Worm (Caenorhabditis elegans) whole organism, L1 larva: ENCODE results near the gene C34C12.1.

Experiments used
- C16A3.4 ChIP-seq: fragments of 150-350 bp; optimal IDR thresholded peaks from 2 replicates; lab custom pipeline; 2014; ENCODE audit warnings: missing biosample characterization, missing genetic modification characterization
- C34B4.2 ChIP-seq: sonication (generic microtip); optimal IDR thresholded peaks from 2 replicates; lab custom pipeline; 2017; ENCODE audit warnings: mild to moderate bottlenecking, missing genetic modification characterization, missing compliant biosample characterization
- F16B12.6 ChIP-seq: fragments of 150-350 bp; optimal IDR thresholded peaks from 2 replicates; lab custom pipeline; 2014; ENCODE audit warnings: missing biosample characterization, missing genetic modification characterization
- Y116A8C.19 ChIP-seq: sonication (generic microtip); optimal IDR thresholded peaks from 2 replicates; lab custom pipeline; 2016; ENCODE audit warnings: missing compliant biosample characterization, missing genetic modification characterization, borderline replicate concordance
- alr-1 ChIP-seq: fragments of 200-800 bp; sonication (Bioruptor generic); optimal IDR thresholded peaks from 2 replicates; lab custom pipeline; 2018; ENCODE audit warnings: borderline replicate concordance, mild to moderate bottlenecking, missing genetic modification characterization, missing compliant biosample characterization
- ceh-63 ChIP-seq: fragments of 200-800 bp; sonication (Bioruptor generic); optimal IDR thresholded peaks from 2 replicates; lab custom pipeline; 2018; ENCODE audit warnings: mild to moderate bottlenecking, missing genetic modification characterization, missing compliant biosample characterization
- ceh-88 ChIP-seq: fragments of 200-800 bp; sonication (Bioruptor generic); IDR thresholded peaks from 2 replicates; pipeline ENCODE4 v1.3.6; 2022; ENCODE audit warnings: missing genetic modification characterization, missing compliant biosample characterization
- ceh-90 ChIP-seq: sonication (generic microtip); optimal IDR thresholded peaks from 2 replicates; lab custom pipeline; 2016; ENCODE audit warnings: missing genetic modification characterization, missing compliant biosample characterization
- ces-1 ChIP-seq: fragments of 150-350 bp; optimal IDR thresholded peaks from 2 replicates; lab custom pipeline; 2014; ENCODE audit warnings: missing biosample characterization, missing genetic modification reagents, missing genetic modification characterization
- dpl-1 ChIP-seq, 3 experiments: fragments of 150-350 bp in 2 of 3; sonication (generic microtip) in 1 of 3; optimal IDR thresholded peaks; 2 replicates each; lab custom pipeline; 2014 to 2017; ENCODE audit warnings: missing biosample characterization in 3 of 3, missing genetic modification characterization in 3 of 3, missing genetic modification reagents in 3 of 3
- efl-1 ChIP-seq, 4 experiments: fragments of 150-350 bp; optimal IDR thresholded peaks in 3 of 4; peaks in 1 of 4; 1 replicate in 1 of 4; 2 replicates in 3 of 4; lab custom pipeline; 2014; ENCODE audit warnings: missing biosample characterization in 2 of 4, missing genetic modification characterization in 2 of 4, missing genetic modification reagents in 2 of 4
- egl-13 ChIP-seq: sonication (generic microtip); optimal IDR thresholded peaks from 2 replicates; lab custom pipeline; 2016; ENCODE audit warnings: missing genotype, missing genetic modification reagents, missing genetic modification characterization, missing compliant biosample characterization
- egl-27 ChIP-seq, 2 experiments: fragments of 150-350 bp in 1 of 2; sonication (generic microtip); optimal IDR thresholded peaks; 3 replicates each; lab custom pipeline; 2017 to 2018; ENCODE audit warnings: missing biosample characterization in 2 of 2, missing genetic modification characterization in 2 of 2, missing genetic modification reagents in 2 of 2
- elt-2 ChIP-seq: sonication (generic microtip); optimal IDR thresholded peaks from 2 replicates; lab custom pipeline; 2016; ENCODE audit warnings: missing genetic modification characterization, mild to moderate bottlenecking, inconsistent platforms, missing compliant biosample characterization, missing genetic modification reagents
- fkh-10 ChIP-seq: sonication (generic microtip); optimal IDR thresholded peaks from 2 replicates; lab custom pipeline; 2017; ENCODE audit warnings: missing biosample characterization, missing genetic modification reagents, missing genetic modification characterization
- fkh-8 ChIP-seq: sonication (generic microtip); optimal IDR thresholded peaks from 2 replicates; lab custom pipeline; 2016; ENCODE audit warnings: mild to moderate bottlenecking, missing genetic modification characterization, missing compliant biosample characterization
- fos-1 ChIP-seq: fragments of 150-350 bp; optimal IDR thresholded peaks from 2 replicates; lab custom pipeline; 2014; ENCODE audit warnings: missing biosample characterization, missing genetic modification characterization
- hlh-4 ChIP-seq: sonication (generic microtip); optimal IDR thresholded peaks from 2 replicates; lab custom pipeline; 2016; ENCODE audit warnings: mild to moderate bottlenecking, missing genetic modification characterization, missing compliant biosample characterization
- hpl-2 ChIP-seq: fragments of 150-350 bp; optimal IDR thresholded peaks from 2 replicates; lab custom pipeline; 2014; ENCODE audit warnings: missing biosample characterization, missing genetic modification reagents, missing genetic modification characterization
- jun-1 ChIP-seq: fragments of 150-350 bp; optimal IDR thresholded peaks from 2 replicates; lab custom pipeline; 2014; ENCODE audit warnings: missing biosample characterization, missing genetic modification reagents, missing genetic modification characterization
- lin-13 ChIP-seq: fragments of 150-350 bp; optimal IDR thresholded peaks from 2 replicates; lab custom pipeline; 2014; ENCODE audit warnings: missing biosample characterization, missing genetic modification reagents, missing genetic modification characterization
- lin-35 ChIP-seq, 2 experiments: fragments of 150-350 bp; optimal IDR thresholded peaks; 2 replicates each; lab custom pipeline; 2014; ENCODE audit warnings: missing biosample characterization in 2 of 2, missing genetic modification characterization in 2 of 2, missing genetic modification reagents in 2 of 2
- mab-9 ChIP-seq: fragments of 200-800 bp; sonication (Bioruptor generic); IDR thresholded peaks from 2 replicates; pipeline ENCODE4 v1.3.6; 2022; ENCODE audit warnings: missing genetic modification reagents, missing genetic modification characterization, missing compliant biosample characterization
- mdl-1 ChIP-seq, 2 experiments: fragments of 150-350 bp; optimal IDR thresholded peaks; 2 replicates each; lab custom pipeline; 2014 to 2017; ENCODE audit warnings: missing biosample characterization in 2 of 2, missing genetic modification characterization in 2 of 2, inconsistent platforms in 1 of 2
- mef-2 ChIP-seq: fragments of 150-350 bp; optimal IDR thresholded peaks from 2 replicates; lab custom pipeline; 2014; ENCODE audit warnings: missing biosample characterization, missing genetic modification characterization
- nhr-11 ChIP-seq: fragments of 150-350 bp; optimal IDR thresholded peaks from 2 replicates; lab custom pipeline; 2014; ENCODE audit warnings: missing biosample characterization, missing genetic modification characterization
- nhr-12 ChIP-seq: sonication (generic microtip); optimal IDR thresholded peaks from 2 replicates; lab custom pipeline; 2017; ENCODE audit warnings: missing biosample characterization, missing genetic modification characterization
- nhr-19 ChIP-seq: fragments of 200-800 bp; sonication (Bioruptor generic); conservative IDR thresholded peaks from 2 replicates; pipeline ENCODE4 v1.3.6; 2022; ENCODE audit warnings: missing genetic modification characterization, missing compliant biosample characterization
- nhr-20 ChIP-seq: sonication (generic microtip); optimal IDR thresholded peaks from 2 replicates; lab custom pipeline; 2016; ENCODE audit warnings: mild to moderate bottlenecking, missing genetic modification characterization, missing compliant biosample characterization
- nhr-237 ChIP-seq: fragments of 150-350 bp; optimal IDR thresholded peaks from 2 replicates; lab custom pipeline; 2014; ENCODE audit warnings: missing biosample characterization, missing genetic modification characterization
- nhr-76 ChIP-seq: sonication (generic microtip); optimal IDR thresholded peaks from 2 replicates; lab custom pipeline; 2017; ENCODE audit warnings: missing biosample characterization, missing genetic modification characterization
- nhr-84 ChIP-seq: sonication (generic microtip); optimal IDR thresholded peaks from 2 replicates; lab custom pipeline; 2017; ENCODE audit warnings: missing biosample characterization, missing genetic modification characterization
- nhr-85 ChIP-seq: sonication (generic microtip); peaks from one replicate; lab custom pipeline; 2016; ENCODE audit warnings: missing genetic modification characterization, inconsistent platforms, missing compliant biosample characterization
- nhr-90 ChIP-seq: sonication (generic microtip); optimal IDR thresholded peaks from 2 replicates; lab custom pipeline; 2016; ENCODE audit warnings: mild to moderate bottlenecking, missing genetic modification characterization, missing compliant biosample characterization; ENCODE audit not compliant: poor library complexity
- pag-3 ChIP-seq: sonication (generic microtip); optimal IDR thresholded peaks from 2 replicates; lab custom pipeline; 2017; ENCODE audit warnings: missing genetic modification characterization, mild to moderate bottlenecking, missing compliant biosample characterization, antibody characterized with exemption, borderline replicate concordance; ENCODE audit not compliant: insufficient read depth
- pax-3 ChIP-seq: fragments of 200-800 bp; sonication (Bioruptor generic); optimal IDR thresholded peaks from 2 replicates; lab custom pipeline; 2018; ENCODE audit warnings: mild to moderate bottlenecking, missing genetic modification characterization, moderate library complexity, missing compliant biosample characterization
- pqm-1 ChIP-seq: sonication (generic microtip); optimal IDR thresholded peaks from 3 replicates; lab custom pipeline; 2017; ENCODE audit warnings: missing biosample characterization, missing genetic modification characterization
- rnt-1 ChIP-seq: sonication (generic microtip); optimal IDR thresholded peaks from 2 replicates; lab custom pipeline; 2016; ENCODE audit warnings: mild to moderate bottlenecking, missing genetic modification characterization, moderate library complexity, missing compliant biosample characterization
- skn-1 ChIP-seq: fragments of 150-350 bp; optimal IDR thresholded peaks from 2 replicates; lab custom pipeline; 2014; ENCODE audit warnings: missing biosample characterization, missing genetic modification characterization
- snu-23 ChIP-seq: sonication (generic microtip); optimal IDR thresholded peaks from 2 replicates; lab custom pipeline; 2016; ENCODE audit warnings: missing genetic modification characterization, missing compliant biosample characterization
- sptf-1 ChIP-seq: fragments of 150-350 bp; optimal IDR thresholded peaks from 2 replicates; lab custom pipeline; 2014; ENCODE audit warnings: missing biosample characterization, missing genetic modification characterization
- sup-37 ChIP-seq: fragments of 200-800 bp; sonication (Bioruptor generic); optimal IDR thresholded peaks from 2 replicates; lab custom pipeline; 2018; ENCODE audit warnings: mild to moderate bottlenecking, missing genetic modification characterization, missing compliant biosample characterization
- tlp-1 ChIP-seq: fragments of 150-350 bp; optimal IDR thresholded peaks from 2 replicates; lab custom pipeline; 2014; ENCODE audit warnings: missing biosample characterization, missing genetic modification characterization
- unc-62 ChIP-seq: fragments of 150-350 bp; optimal IDR thresholded peaks from 2 replicates; lab custom pipeline; 2014; ENCODE audit warnings: missing biosample characterization, missing genetic modification reagents, missing genetic modification characterization
- unc-98 ChIP-seq: fragments of 200-800 bp; sonication (Bioruptor generic); IDR thresholded peaks from 2 replicates; pipeline ENCODE4 v1.3.6; 2022; ENCODE audit warnings: missing genetic modification characterization, missing compliant biosample characterization
- vab-15 ChIP-seq: sonication (generic microtip); optimal IDR thresholded peaks from 2 replicates; lab custom pipeline; 2017; ENCODE audit warnings: missing genotype, mild to moderate bottlenecking, missing genetic modification characterization, missing compliant biosample characterization
- xbp-1 ChIP-seq: sonication (generic microtip); optimal IDR thresholded peaks from 2 replicates; lab custom pipeline; 2016; ENCODE audit warnings: missing genetic modification characterization, missing compliant biosample characterization
- zag-1 ChIP-seq: fragments of 150-350 bp; optimal IDR thresholded peaks from 2 replicates; lab custom pipeline; 2014; ENCODE audit warnings: missing biosample characterization, missing genetic modification characterization
- zip-4 ChIP-seq: fragments of 200-800 bp; sonication (Bioruptor generic); optimal IDR thresholded peaks from 2 replicates; lab custom pipeline; 2018; ENCODE audit warnings: mild to moderate bottlenecking, missing genetic modification characterization, moderate library complexity, missing compliant biosample characterization
- ztf-11 ChIP-seq, 2 experiments: sonication (generic microtip); optimal IDR thresholded peaks; 2 replicates each; lab custom pipeline; 2016 to 2017; ENCODE audit warnings: missing genetic modification characterization in 2 of 2, missing biosample characterization in 1 of 2, missing compliant biosample characterization in 1 of 2

Gene C34C12.1

DNA sequence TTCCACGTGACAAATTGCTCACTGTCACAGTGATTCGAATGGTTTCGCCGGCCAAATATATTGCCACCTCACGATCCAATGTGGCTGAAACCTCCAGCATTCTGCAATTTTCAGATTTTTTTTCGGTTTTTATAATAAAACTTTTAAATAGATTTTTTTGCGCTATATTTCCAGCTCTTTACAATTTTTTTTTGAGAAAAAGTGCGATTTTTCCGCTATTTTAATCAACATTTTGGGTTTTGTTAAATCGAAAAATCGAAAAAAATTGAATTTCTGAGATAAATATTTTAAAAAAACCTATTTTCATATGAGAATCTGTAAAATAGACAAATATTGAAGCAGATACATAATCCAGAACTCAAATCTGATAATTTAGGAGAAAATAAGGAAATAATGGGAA lies 44.8 kb downstream of the C34C12.1 start, which contains the start of gene M01F1.9:
M01F1.9 (minus strand) TSS at position 101 of the 400 bp plus-strand sequence.
- TF ChIP-seq egl-27 (tag; optimal IDR thresholded peaks at IDR 0.05; lab: Kevin White, UChicago) (no peak), pag-3 (tag; lab: Kevin White, UChicago) (no peak), efl-1 (optimal IDR thresholded peaks at IDR 0.05; lab: Kevin White, UChicago) (no peak), efl-1 (GFP tag; optimal IDR thresholded peaks at IDR 0.05 in 1 of 2; lab: Kevin White, UChicago) (peak in 1 of 2 experiments; percentile 54)

DNA sequence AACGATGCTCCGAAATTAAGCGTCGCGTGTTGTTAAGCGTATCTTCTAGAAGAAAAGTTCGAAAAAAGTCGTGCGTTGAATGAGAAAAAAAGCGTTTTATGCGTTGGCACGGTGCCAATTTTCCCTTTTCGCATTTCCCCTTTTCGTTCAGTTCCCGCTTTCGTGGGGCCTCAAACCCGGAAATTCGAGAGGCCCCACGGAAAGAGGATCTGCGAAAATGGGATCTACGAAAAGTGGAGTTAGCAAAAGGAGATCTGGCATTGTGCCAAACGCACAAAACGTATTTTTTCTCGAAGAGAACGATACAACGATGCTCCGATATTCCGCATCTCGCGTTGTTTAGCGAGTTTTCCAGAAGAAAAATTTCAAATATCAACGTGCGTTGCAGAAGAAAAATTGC lies 45.7 kb downstream of the C34C12.1 start:
- TF ChIP-seq fkh-10 (GFP tag; lab: Kevin White, UChicago): no peak
- TF ChIP-seq unc-98 (GFP tag; lab: Robert Waterston, UW): peak; percentile 78
- TF ChIP-seq elt-2 (tag; lab: Kevin White, UChicago): no peak
- no peak for TF ChIP-seq nhr-12 (tag; lab: Kevin White, UChicago)
- peak; percentile 20 for TF ChIP-seq ceh-63 (GFP tag; lab: Kevin White, UChicago)
- TF ChIP-seq ces-1 (GFP tag; lab: Kevin White, UChicago): no peak
- no peak for TF ChIP-seq C16A3.4 (tag; lab: Kevin White, UChicago)
- no peak for TF ChIP-seq xbp-1 (tag; lab: Kevin White, UChicago)
- TF ChIP-seq mef-2 (tag; lab: Kevin White, UChicago): no peak
- TF ChIP-seq zag-1 (tag; lab: Kevin White, UChicago): no peak
- TF ChIP-seq ceh-90 (tag; lab: Kevin White, UChicago): no peak
- no peak for TF ChIP-seq nhr-11
- no peak for TF ChIP-seq hpl-2
- TF ChIP-seq Y116A8C.19 (tag; lab: Kevin White, UChicago): no peak
- no peak for TF ChIP-seq mdl-1 (tag; optimal IDR thresholded peaks at IDR 0.05; lab: Kevin White, UChicago)
- TF ChIP-seq C34B4.2 (tag; lab: Kevin White, UChicago): no peak
- no peak for TF ChIP-seq alr-1
- no peak for TF ChIP-seq egl-27 (tag; optimal IDR thresholded peaks at IDR 0.05; lab: Kevin White, UChicago)
- no peak for TF ChIP-seq nhr-84
- no peak for TF ChIP-seq ceh-88 (GFP tag; lab: Robert Waterston, UW)
- TF ChIP-seq ztf-11 (tag; optimal IDR thresholded peaks at IDR 0.05; lab: Kevin White, UChicago): peak in 1 of 2 experiments; percentile 54
- no peak for TF ChIP-seq fos-1 (tag; lab: Kevin White, UChicago)
- TF ChIP-seq jun-1 (tag; lab: Kevin White, UChicago): no peak
- TF ChIP-seq hlh-4: no peak
- no peak for TF ChIP-seq lin-35 (GFP tag; optimal IDR thresholded peaks at IDR 0.05; lab: Kevin White, UChicago)
- peak; percentile 45 for TF ChIP-seq nhr-90 (tag; lab: Kevin White, UChicago)
- TF ChIP-seq dpl-1 (GFP tag; optimal IDR thresholded peaks at IDR 0.05; lab: Kevin White, UChicago): no peak
- no peak for TF ChIP-seq unc-62 (GFP tag; lab: Kevin White, UChicago)
- peak; percentile 60 for TF ChIP-seq rnt-1 (tag; lab: Kevin White, UChicago)
- TF ChIP-seq nhr-19: peak; percentile 40; the same call in 1 of the 2 replicates
- no peak for TF ChIP-seq nhr-237 (tag; lab: Kevin White, UChicago)
- no peak for TF ChIP-seq egl-13
- no peak for TF ChIP-seq nhr-85
- no peak for TF ChIP-seq tlp-1 (tag; lab: Kevin White, UChicago)
- no peak for TF ChIP-seq mab-9 (GFP tag; lab: Robert Waterston, UW)
- no peak for TF ChIP-seq lin-13 (GFP tag; lab: Kevin White, UChicago)
- no peak for TF ChIP-seq nhr-20 (tag; lab: Kevin White, UChicago)
- TF ChIP-seq skn-1 (tag; lab: Kevin White, UChicago): no peak
- peak; percentile 39 for TF ChIP-seq pax-3 (tag; lab: Kevin White, UChicago)
- TF ChIP-seq snu-23: no peak
- no peak for TF ChIP-seq zip-4 (GFP tag; lab: Kevin White, UChicago)
- TF ChIP-seq vab-15 (tag; lab: Kevin White, UChicago): peak; percentile 65
- TF ChIP-seq F16B12.6 (tag; lab: Kevin White, UChicago): no peak
- TF ChIP-seq fkh-8 (tag; lab: Kevin White, UChicago): peak; percentile 23
- TF ChIP-seq sup-37 (GFP tag; lab: Kevin White, UChicago): no peak
- TF ChIP-seq sptf-1 (tag; lab: Kevin White, UChicago): no peak
- no peak for TF ChIP-seq nhr-76 (tag; lab: Kevin White, UChicago)
- TF ChIP-seq pqm-1 (tag; lab: Kevin White, UChicago): no peak
